Fruit fly (Drosophila melanogaster) whole organism, prepupa: ENCODE data around the gene kuz.

Experiments
- Blimp-1 ChIP-seq: fragments of 200-800 bp; sonication (Bioruptor generic); optimal IDR thresholded peaks from 3 replicates; lab custom pipeline; 2017; ENCODE audit warnings: missing biosample characterization, missing genetic modification characterization, mild to moderate bottlenecking, moderate library complexity, missing genetic modification reagents
- CG10631 ChIP-seq: fragments of 200-800 bp; sonication (Bioruptor generic); optimal IDR thresholded peaks from 2 replicates; lab custom pipeline; 2016; ENCODE audit warnings: missing biosample characterization, missing genetic modification characterization
- CG10669 ChIP-seq: fragments of 200-800 bp; sonication (Bioruptor generic); optimal IDR thresholded peaks from 3 replicates; lab custom pipeline; 2018; ENCODE audit warnings: missing biosample characterization, mild to moderate bottlenecking, missing genetic modification characterization, moderate library complexity
- CG11294 ChIP-seq: fragments of 200-800 bp; sonication (Bioruptor generic); IDR thresholded peaks from 2 replicates; pipeline ENCODE4 v1.3.6; 2022; ENCODE audit warnings: missing biosample characterization, missing genetic modification characterization
- CG11762 ChIP-seq: fragments of 200-800 bp; sonication (Bioruptor generic); optimal IDR thresholded peaks from 3 replicates; lab custom pipeline; 2016; ENCODE audit warnings: missing biosample characterization, missing genetic modification characterization; ENCODE audit not compliant: insufficient read depth
- CG11902 ChIP-seq: fragments of 200-800 bp; sonication (Bioruptor generic); optimal IDR thresholded peaks from 3 replicates; lab custom pipeline; 2016; ENCODE audit warnings: missing biosample characterization, missing genetic modification characterization
- CG15336 ChIP-seq: fragments of 200-800 bp; sonication (Bioruptor generic); IDR thresholded peaks from 2 replicates; pipeline ENCODE4 v1.3.6; 2022; ENCODE audit warnings: missing biosample characterization, missing genetic modification characterization
- CG3032 ChIP-seq: fragments of 200-800 bp; optimal IDR thresholded peaks from 2 replicates; lab custom pipeline; 2019; ENCODE audit warnings: missing biosample characterization, mild to moderate bottlenecking, missing genetic modification characterization, moderate library complexity
- CG31627 ChIP-seq: fragments of 200-800 bp; sonication (Bioruptor generic); optimal IDR thresholded peaks from 3 replicates; lab custom pipeline; 2016; ENCODE audit warnings: missing biosample characterization, missing genetic modification characterization
- CG32006 ChIP-seq: fragments of 200-800 bp; sonication (Bioruptor generic); optimal IDR thresholded peaks from 3 replicates; lab custom pipeline; 2017; ENCODE audit warnings: missing biosample characterization, mild to moderate bottlenecking, missing genetic modification characterization
- CG34406 ChIP-seq: fragments of 200-800 bp; sonication (Bioruptor generic); optimal IDR thresholded peaks from 3 replicates; lab custom pipeline; 2016; ENCODE audit warnings: missing biosample characterization, missing genetic modification characterization
- CG3919 ChIP-seq: fragments of 200-800 bp; sonication (Bioruptor generic); optimal IDR thresholded peaks from 3 replicates; lab custom pipeline; 2016; ENCODE audit warnings: missing biosample characterization, missing genetic modification characterization
- CG4318 ChIP-seq: fragments of 200-800 bp; sonication (Bioruptor generic); optimal IDR thresholded peaks from 3 replicates; lab custom pipeline; 2017; ENCODE audit warnings: missing biosample characterization, mild to moderate bottlenecking, missing genetic modification characterization
- CG6276 ChIP-seq: fragments of 200-800 bp; sonication (Bioruptor generic); optimal IDR thresholded peaks from 2 replicates; lab custom pipeline; 2017; ENCODE audit warnings: missing biosample characterization, mild to moderate bottlenecking, missing genetic modification characterization
- CG6808 ChIP-seq: fragments of 200-800 bp; sonication (Bioruptor generic); optimal IDR thresholded peaks from 3 replicates; lab custom pipeline; 2017; ENCODE audit warnings: missing biosample characterization, missing genetic modification characterization, mild to moderate bottlenecking, moderate library complexity, missing genetic modification reagents
- CG6854 ChIP-seq: fragments of 200-800 bp; sonication (Bioruptor generic); optimal IDR thresholded peaks from 2 replicates; lab custom pipeline; 2017; ENCODE audit warnings: missing biosample characterization, mild to moderate bottlenecking, missing genetic modification characterization
- CG7368 ChIP-seq: fragments of 200-800 bp; sonication (Bioruptor generic); optimal IDR thresholded peaks from 3 replicates; lab custom pipeline; 2016; ENCODE audit warnings: missing biosample characterization, missing genetic modification characterization
- CG8119 ChIP-seq: fragments of 200-800 bp; sonication (Bioruptor generic); IDR thresholded peaks from 3 replicates; pipeline ENCODE4 v1.3.6; 2022; ENCODE audit warnings: missing biosample characterization, missing genetic modification characterization
- CG9139 ChIP-seq: fragments of 200-800 bp; sonication (Bioruptor generic); optimal IDR thresholded peaks from 3 replicates; lab custom pipeline; 2017; ENCODE audit warnings: missing biosample characterization, mild to moderate bottlenecking, missing genetic modification characterization
- Eip78C ChIP-seq: fragments of 200-800 bp; sonication (Bioruptor generic); peaks from one replicate; lab custom pipeline; 2016; ENCODE audit warnings: missing biosample characterization, missing genetic modification characterization
- Eip93F ChIP-seq: fragments of 200-800 bp; sonication (Bioruptor generic); optimal IDR thresholded peaks from 2 replicates; lab custom pipeline; 2016; ENCODE audit warnings: missing biosample characterization, mild to moderate bottlenecking, missing genetic modification characterization
- Ets21C ChIP-seq: fragments of 200-800 bp; sonication (Bioruptor generic); optimal IDR thresholded peaks from 3 replicates; lab custom pipeline; 2016; ENCODE audit warnings: missing biosample characterization, missing genetic modification characterization
- Gug ChIP-seq: fragments of 200-800 bp; sonication (Bioruptor generic); IDR thresholded peaks from 2 replicates; pipeline ENCODE4 v1.3.6; 2022; ENCODE audit warnings: missing biosample characterization, missing genetic modification characterization
- Hr38 ChIP-seq: sonication (Bioruptor generic); optimal IDR thresholded peaks from 2 replicates; lab custom pipeline; 2016; ENCODE audit warnings: missing biosample characterization, missing genetic modification characterization
- Hr39 ChIP-seq: fragments of 200-800 bp; sonication (Bioruptor generic); optimal IDR thresholded peaks from 2 replicates; lab custom pipeline; 2016; ENCODE audit warnings: missing biosample characterization, missing genetic modification characterization
- Hr4 ChIP-seq: fragments of 200-800 bp; sonication (Bioruptor generic); optimal IDR thresholded peaks from 3 replicates; lab custom pipeline; 2016; ENCODE audit warnings: missing biosample characterization, missing genetic modification characterization
- Lpt ChIP-seq: fragments of 200-800 bp; sonication (Bioruptor generic); optimal IDR thresholded peaks from 3 replicates; lab custom pipeline; 2016; ENCODE audit warnings: missing biosample characterization, missing genetic modification characterization
- Met ChIP-seq: fragments of 200-800 bp; sonication (Bioruptor generic); optimal IDR thresholded peaks from 3 replicates; lab custom pipeline; 2016; ENCODE audit warnings: missing biosample characterization, missing genetic modification characterization
- OdsH ChIP-seq: fragments of 200-800 bp; sonication (Bioruptor generic); optimal IDR thresholded peaks from 3 replicates; lab custom pipeline; 2016; ENCODE audit warnings: missing biosample characterization, missing genetic modification characterization
- Sox14 ChIP-seq: fragments of 200-800 bp; sonication (Bioruptor generic); optimal IDR thresholded peaks from 3 replicates; lab custom pipeline; 2016; ENCODE audit warnings: missing biosample characterization, missing genetic modification characterization
- Sox15 ChIP-seq: fragments of 200-800 bp; sonication (Bioruptor generic); optimal IDR thresholded peaks from 3 replicates; lab custom pipeline; 2016; ENCODE audit warnings: missing biosample characterization, missing genetic modification characterization
- acj6 ChIP-seq: fragments of 200-800 bp; sonication (Bioruptor generic); optimal IDR thresholded peaks from 3 replicates; lab custom pipeline; 2016; ENCODE audit warnings: missing biosample characterization, missing genetic modification characterization
- dac ChIP-seq: fragments of 200-800 bp; sonication (Bioruptor generic); optimal IDR thresholded peaks from 2 replicates; lab custom pipeline; 2017; ENCODE audit warnings: missing biosample characterization, mild to moderate bottlenecking, missing genetic modification characterization
- dsx ChIP-seq: fragments of 200-800 bp; optimal IDR thresholded peaks from 3 replicates; lab custom pipeline; 2019; ENCODE audit warnings: missing biosample characterization, mild to moderate bottlenecking, missing genetic modification characterization, moderate library complexity; ENCODE audit not compliant: poor library complexity, severe bottlenecking
- esn ChIP-seq: fragments of 200-800 bp; sonication (Bioruptor generic); optimal IDR thresholded peaks from 2 replicates; lab custom pipeline; 2016; ENCODE audit warnings: missing biosample characterization, mild to moderate bottlenecking, missing genetic modification characterization, moderate library complexity
- fd59A ChIP-seq: fragments of 200-800 bp; sonication (Bioruptor generic); optimal IDR thresholded peaks from 2 replicates; lab custom pipeline; 2017; ENCODE audit warnings: missing biosample characterization, mild to moderate bottlenecking, missing genetic modification characterization, missing genetic modification reagents
- fd85E ChIP-seq: fragments of 200-800 bp; sonication (Bioruptor generic); optimal IDR thresholded peaks from 3 replicates; lab custom pipeline; 2016; ENCODE audit warnings: missing biosample characterization, missing genetic modification characterization
- fkh ChIP-seq: fragments of 200-800 bp; sonication (Bioruptor generic); optimal IDR thresholded peaks from 3 replicates; lab custom pipeline; 2017; ENCODE audit warnings: missing biosample characterization, mild to moderate bottlenecking, missing genetic modification characterization, moderate library complexity
- lz ChIP-seq: fragments of 200-800 bp; sonication (Bioruptor generic); optimal IDR thresholded peaks from 3 replicates; lab custom pipeline; 2016; ENCODE audit warnings: missing biosample characterization, missing genetic modification characterization
- pdm3 ChIP-seq: fragments of 200-800 bp; sonication (Bioruptor generic); optimal IDR thresholded peaks from 3 replicates; lab custom pipeline; 2016; ENCODE audit warnings: missing biosample characterization, missing genetic modification characterization
- salr ChIP-seq, 2 experiments: fragments of 200-800 bp; sonication (Bioruptor generic); optimal IDR thresholded peaks; 3 replicates each; lab custom pipeline; 2016 to 2018; ENCODE audit warnings: missing biosample characterization in 2 of 2, missing genetic modification characterization in 2 of 2, mild to moderate bottlenecking in 1 of 2
- spab ChIP-seq: fragments of 200-800 bp; sonication (Bioruptor generic); optimal IDR thresholded peaks from 2 replicates; lab custom pipeline; 2017; ENCODE audit warnings: missing biosample characterization, mild to moderate bottlenecking, missing genetic modification characterization, missing genetic modification reagents
- svp ChIP-seq: fragments of 200-800 bp; sonication (Bioruptor generic); peaks from one replicate; lab custom pipeline; 2016; ENCODE audit warnings: missing biosample characterization, missing genetic modification characterization
- vri ChIP-seq: fragments of 200-800 bp; sonication (Bioruptor generic); optimal IDR thresholded peaks from 3 replicates; lab custom pipeline; 2016; ENCODE audit warnings: missing biosample characterization, mild to moderate bottlenecking, missing genetic modification characterization

kuz gene

DNA sequence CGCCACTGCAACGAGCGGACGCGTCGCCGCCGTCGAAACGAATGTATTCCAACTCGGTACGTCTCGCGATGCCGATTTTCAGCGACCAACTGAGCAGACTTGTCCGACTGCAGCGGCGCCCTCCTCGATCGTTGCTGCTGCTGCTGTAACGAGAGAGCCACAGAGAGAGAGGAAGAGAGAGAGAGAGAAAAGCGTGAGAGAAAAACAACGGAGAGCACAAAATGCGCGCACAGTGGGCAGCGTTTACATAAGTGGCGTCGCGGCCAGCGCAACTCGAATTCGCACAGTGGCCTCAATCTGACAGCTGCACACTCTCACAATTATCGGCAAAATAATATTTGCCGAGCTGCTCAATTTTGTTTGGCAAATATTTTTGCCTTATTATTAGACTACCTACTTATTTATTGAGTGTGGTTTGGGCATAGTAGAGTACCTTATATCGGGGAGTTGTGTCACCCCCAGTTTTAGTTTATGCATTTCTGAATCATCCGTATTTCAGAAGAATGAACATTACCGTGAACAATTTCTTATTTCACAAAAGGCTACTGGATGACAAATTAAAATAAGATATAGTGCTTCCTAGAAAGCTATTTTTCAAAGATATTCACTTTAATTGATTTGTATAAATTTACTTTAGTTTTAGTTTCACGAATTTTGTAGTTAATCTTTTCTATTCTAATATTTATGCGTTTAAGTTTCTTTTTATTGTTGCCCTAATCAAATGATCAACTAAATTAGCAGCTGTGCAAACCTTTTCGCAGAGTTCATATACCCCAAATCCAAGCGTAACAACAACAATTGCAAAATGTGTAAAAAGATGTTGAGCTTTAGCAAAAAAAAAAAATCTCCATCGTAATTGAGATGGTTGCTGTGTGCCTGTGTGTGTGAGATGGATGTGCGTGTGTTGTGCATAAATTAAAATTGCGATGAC is 36.3 kb upstream of the kuz start (continued):
- TF ChIP-seq Hr38 (GFP tag; lab: Kevin White, UChicago) (no peak), CG31627 (peak; percentile 68), Ets21C (GFP tag; lab: Kevin White, UChicago) (peak; percentile 68), Eip78C (GFP tag; lab: Kevin White, UChicago) (peak; percentile 95), CG11762 (GFP tag; lab: Kevin White, UChicago) (peak; percentile 65), salr (GFP tag; optimal IDR thresholded peaks at IDR 0.05; lab: Kevin White, UChicago) (peak in 1 of 2 experiments; percentile 69), lz (GFP tag; lab: Kevin White, UChicago) (peak; percentile 76), CG8119 (GFP tag; lab: Robert Waterston, UW) (peak; percentile 44; the same call in 2 of the 3 replicates), Sox14 (GFP tag; lab: Kevin White, UChicago) (peak; percentile 57), Blimp-1 (no peak), fkh (GFP tag; lab: Kevin White, UChicago) (peak; percentile 66), CG11294 (GFP tag; lab: Robert Waterston, UW) (peak; percentile 21; the same call in 1 of the 2 replicates), spab (GFP tag; lab: Kevin White, UChicago) (peak; percentile 12), Met (GFP tag; lab: Kevin White, UChicago) (peak; percentile 77), pdm3 (GFP tag; lab: Kevin White, UChicago) (peak; percentile 66), CG10669 (peak; percentile 42), dac (GFP tag; lab: Kevin White, UChicago) (peak; percentile 56), vri (GFP tag; lab: Kevin White, UChicago) (peak; percentile 89), CG4318 (GFP tag; lab: Kevin White, UChicago) (peak; percentile 60), acj6 (peak; percentile 58), CG6854 (peak; percentile 72), Eip93F (GFP tag; lab: Kevin White, UChicago) (no peak), CG15336 (GFP tag; lab: Robert Waterston, UW) (peak; percentile 66; the same call in 1 of the 2 replicates), dsx (GFP tag; lab: Kevin White, UChicago) (no peak), CG10631 (GFP tag; lab: Kevin White, UChicago) (peak; percentile 57)

DNA sequence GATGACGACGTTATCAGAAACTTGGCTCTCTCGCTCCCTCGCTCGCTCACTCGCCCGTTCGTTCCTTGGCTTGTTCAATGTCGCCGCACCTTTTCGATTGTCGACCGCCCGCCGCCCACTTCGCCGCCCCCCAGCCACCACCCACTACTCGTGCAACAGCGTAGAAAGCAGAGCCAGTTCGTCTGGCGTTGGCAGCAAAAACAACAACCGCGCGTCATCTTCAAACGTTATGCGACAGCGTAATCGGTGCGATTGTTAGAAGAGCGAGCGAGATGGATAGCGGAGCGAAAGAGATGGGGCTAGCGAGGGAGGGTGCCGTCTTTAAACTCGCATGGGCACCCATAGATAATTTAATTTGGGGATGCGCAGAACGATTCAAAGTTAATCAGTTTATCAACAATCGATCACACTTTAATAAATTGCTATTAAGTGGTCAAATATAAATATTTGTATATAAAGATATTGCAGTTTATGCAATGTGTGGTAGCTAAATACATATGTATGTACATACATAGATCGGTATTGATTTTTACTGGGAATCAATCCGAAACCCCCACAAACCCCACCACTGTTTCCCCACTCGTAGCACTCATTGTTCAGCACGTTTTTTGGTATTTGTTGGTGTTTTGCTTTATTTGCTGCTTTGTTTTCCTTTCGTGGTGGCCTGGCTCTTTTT is 35.5 kb upstream of the kuz start:
- TF ChIP-seq acj6 (peak; percentile 74), CG31627 (peak; percentile 84), CG6854 (peak; percentile 39), dsx (GFP tag; lab: Kevin White, UChicago) (no peak), Hr38 (GFP tag; lab: Kevin White, UChicago) (no peak), Lpt (GFP tag; lab: Kevin White, UChicago) (peak; percentile 34), CG34406 (GFP tag; lab: Kevin White, UChicago) (peak; percentile 55), CG4318 (GFP tag; lab: Kevin White, UChicago) (peak; percentile 75), CG3032 (no peak), OdsH (GFP tag; lab: Kevin White, UChicago) (peak; percentile 73), Gug (GFP tag; lab: Robert Waterston, UW) (no peak), CG10669 (no peak), lz (GFP tag; lab: Kevin White, UChicago) (peak; percentile 87), CG6808 (no peak), CG11902 (GFP tag; lab: Kevin White, UChicago) (peak; percentile 7), Hr39 (peak; percentile 62), Hr4 (GFP tag; lab: Kevin White, UChicago) (peak; percentile 68), esn (GFP tag; lab: Kevin White, UChicago) (peak; percentile 83), Sox15 (GFP tag; lab: Kevin White, UChicago) (peak; percentile 67), fd85E (GFP tag; lab: Kevin White, UChicago) (no peak), CG32006 (GFP tag; lab: Kevin White, UChicago) (peak; percentile 83), CG11294 (GFP tag; lab: Robert Waterston, UW) (peak; percentile 66; the same call in 1 of the 2 replicates), fkh (GFP tag; lab: Kevin White, UChicago) (peak; percentile 45), CG7368 (GFP tag; lab: Kevin White, UChicago) (peak; percentile 22), CG3919 (no peak), CG9139 (GFP tag; lab: Kevin White, UChicago) (no peak), salr (GFP tag; optimal IDR thresholded peaks at IDR 0.05; lab: Kevin White, UChicago) (no peak), fd59A (GFP tag; lab: Kevin White, UChicago) (no peak), CG15336 (GFP tag; lab: Robert Waterston, UW) (peak; percentile 78), CG6276 (GFP tag; lab: Kevin White, UChicago) (peak; percentile 0), svp (GFP tag; lab: Kevin White, UChicago) (peak; percentile 81)
